Worm (Caenorhabditis elegans) whole organism, L4/young adult: Measurements from ENCODE around the gene eel-1.

ENCODE experiments used
- W03F9.2 ChIP-seq: fragments of 150-350 bp; optimal IDR thresholded peaks from 2 replicates; lab custom pipeline; 2014; ENCODE audit warnings: missing biosample characterization, missing genetic modification characterization
- dao-5 ChIP-seq: sonication (generic microtip); optimal IDR thresholded peaks from 2 replicates; lab custom pipeline; 2016; ENCODE audit warnings: missing genotype, missing genetic modification characterization, moderate library complexity, missing compliant biosample characterization
- him-1 ChIP-seq: sonication (generic microtip); optimal IDR thresholded peaks from 2 replicates; lab custom pipeline; 2016; ENCODE audit warnings: missing genotype, missing genetic modification reagents, missing genetic modification characterization, missing compliant biosample characterization

- TF ChIP-seq dao-5 (tag; lab: Kevin White, UChicago) (no peak), him-1 (no peak), W03F9.2 (tag; lab: Kevin White, UChicago) (no peak)
Observed at ce11 chrIV:3032020-3032419, 17.9 kb downstream of the eel-1 start.
